Fruit fly (Drosophila melanogaster): ENCODE measurements around the gene Ppcs.

Gene Ppcs

dm6 chr3R:19091749-19092264 lies 55.9 kb downstream of the Ppcs start:
- TF ChIP-seq CG8478 (optimal IDR thresholded peaks at IDR 0.05): no peak
- TF ChIP-seq CTCF (optimal IDR thresholded peaks at IDR 0.05): no peak

- TF ChIP-seq CTCF (optimal IDR thresholded peaks at IDR 0.05) (no peak), CG8478 (optimal IDR thresholded peaks at IDR 0.05) (no peak)
Observed at dm6 chr3R:19090983-19091748, 56.5 kb downstream of the Ppcs start.
